Worm (Caenorhabditis elegans): ENCODE data around the gene Y110A2AL.9.

Gene Y110A2AL.9

ce11 chrII:2871816-2872215 is 5.4 kb upstream of the Y110A2AL.9 start, which contains the start of gene Y110A2AL.10:
Gene Y110A2AL.10 (minus strand): TSS chrII:2871916.
- no peak for TF ChIP-seq ref-2 (tag; optimal IDR thresholded peaks at IDR 0.05)
- no peak for TF ChIP-seq unc-3 (GFP tag; conservative IDR thresholded peaks at IDR 0.05)
- no peak for TF ChIP-seq unc-3 (tag; optimal IDR thresholded peaks at IDR 0.05)
- TF ChIP-seq ceh-24 (tag; optimal IDR thresholded peaks at IDR 0.05): no peak
- TF ChIP-seq hlh-30 (tag; optimal IDR thresholded peaks at IDR 0.05; ENCODE audit: insufficient read depth): no peak
- TF ChIP-seq pag-3 (tag; optimal IDR thresholded peaks at IDR 0.05; ENCODE audit: borderline replicate concordance): no peak
- no peak for TF ChIP-seq mec-3 (tag; optimal IDR thresholded peaks at IDR 0.05; ENCODE audit: borderline replicate concordance)
- TF ChIP-seq K02D7.2 (tag; optimal IDR thresholded peaks at IDR 0.05): no peak
- no peak for TF ChIP-seq nhr-11 (tag; optimal IDR thresholded peaks at IDR 0.05)
- TF ChIP-seq fkh-10 (GFP tag; optimal IDR thresholded peaks at IDR 0.05): no peak
- TF ChIP-seq elt-2 (tag; optimal IDR thresholded peaks at IDR 0.05): no peak
- no peak for TF ChIP-seq hlh-15 (tag; optimal IDR thresholded peaks at IDR 0.05)
- TF ChIP-seq pros-1 (tag; optimal IDR thresholded peaks at IDR 0.05): no peak

- TF ChIP-seq lin-11 (tag; optimal IDR thresholded peaks at IDR 0.05) (no peak), sdc-2 (tag; optimal IDR thresholded peaks at IDR 0.05) (no peak), nhr-11 (tag; optimal IDR thresholded peaks at IDR 0.05) (no peak), fkh-10 (GFP tag; optimal IDR thresholded peaks at IDR 0.05) (no peak), pha-2 (tag; optimal IDR thresholded peaks at IDR 0.05) (no peak), npax-4 (tag; optimal IDR thresholded peaks at IDR 0.05) (no peak), zip-5 (tag; optimal IDR thresholded peaks at IDR 0.05) (no peak), ref-2 (tag; optimal IDR thresholded peaks at IDR 0.05) (no peak), C08G9.2 (tag; optimal IDR thresholded peaks at IDR 0.05) (no peak), hlh-15 (tag; optimal IDR thresholded peaks at IDR 0.05) (no peak), mec-3 (tag; optimal IDR thresholded peaks at IDR 0.05; ENCODE audit: borderline replicate concordance) (no peak)
Observed at ce11 chrII:2867701-2868100, 1.3 kb upstream of the Y110A2AL.9 start, which contains the start of gene Y110A2AL.2. Gene Y110A2AL.2 (plus strand): TSS chrII:2868001.

ce11 chrII:2865355-2865754 is 1.1 kb downstream of the Y110A2AL.9 start:
- TF ChIP-seq tbx-2 (tag; optimal IDR thresholded peaks at IDR 0.05): no peak
- TF ChIP-seq elt-4 (tag; optimal IDR thresholded peaks at IDR 0.05): no peak
- TF ChIP-seq dve-1 (tag; optimal IDR thresholded peaks at IDR 0.05): no peak
- no peak for TF ChIP-seq F13H6.1 (tag; optimal IDR thresholded peaks at IDR 0.05)
- TF ChIP-seq odd-2 (tag; optimal IDR thresholded peaks at IDR 0.05): no peak
- no peak for TF ChIP-seq ceh-19 (GFP tag; optimal IDR thresholded peaks at IDR 0.05)
- no peak for TF ChIP-seq ceh-48 (tag; optimal IDR thresholded peaks at IDR 0.05)
- TF ChIP-seq tbx-7 (tag; optimal IDR thresholded peaks at IDR 0.05): no peak
- TF ChIP-seq ama-1 (optimal IDR thresholded peaks at IDR 0.05): no peak
- TF ChIP-seq lin-11 (tag; optimal IDR thresholded peaks at IDR 0.05): no peak
- no peak for TF ChIP-seq ceh-31 (tag; optimal IDR thresholded peaks at IDR 0.05)
- no peak for TF ChIP-seq unc-55 (GFP tag; optimal IDR thresholded peaks at IDR 0.05)
- TF ChIP-seq hlh-15 (tag; optimal IDR thresholded peaks at IDR 0.05): no peak
- TF ChIP-seq zip-5 (tag; optimal IDR thresholded peaks at IDR 0.05): no peak
- no peak for TF ChIP-seq unc-86 (tag; optimal IDR thresholded peaks at IDR 0.05)
- TF ChIP-seq ceh-18 (tag; optimal IDR thresholded peaks at IDR 0.05): no peak
- TF ChIP-seq ref-2 (tag; optimal IDR thresholded peaks at IDR 0.05): no peak
- no peak for TF ChIP-seq nfya-1 (tag; optimal IDR thresholded peaks at IDR 0.05)

ce11 chrII:2864229-2864628 is 2.2 kb downstream of the Y110A2AL.9 start, which contains the start of gene Y110A2AL.5:
Gene Y110A2AL.5 (plus strand): TSS chrII:2864529.
- TF ChIP-seq npax-4 (tag; optimal IDR thresholded peaks at IDR 0.05) (no peak), C08G9.2 (tag; optimal IDR thresholded peaks at IDR 0.05) (no peak), ceh-48 (tag; optimal IDR thresholded peaks at IDR 0.05) (no peak), ceh-6 (GFP tag; optimal IDR thresholded peaks at IDR 0.05) (no peak), eyg-1 (tag; optimal IDR thresholded peaks at IDR 0.05) (no peak), ets-4 (tag; optimal IDR thresholded peaks at IDR 0.05) (no peak), sox-2 (GFP tag; IDR thresholded peaks at IDR 0.05) (no peak), unc-55 (GFP tag; optimal IDR thresholded peaks at IDR 0.05) (no peak), zip-5 (tag; optimal IDR thresholded peaks at IDR 0.05) (no peak), dve-1 (tag; optimal IDR thresholded peaks at IDR 0.05) (no peak)
